Fruit fly (Drosophila melanogaster) whole organism, embryonic: ENCODE measurements around the gene CG7943.

ENCODE experiments used
- Ada2b ChIP-seq: fragments of 200-800 bp; sonication (Bioruptor generic); IDR thresholded peaks from 2 replicates; pipeline ENCODE4 v1.3.6; 2022; ENCODE audit warnings: missing biosample characterization, missing genetic modification characterization
- CG10462 ChIP-seq: fragments of 200-800 bp; sonication (Bioruptor generic); optimal IDR thresholded peaks from 2 replicates; lab custom pipeline; 2016; ENCODE audit warnings: missing biosample characterization, missing genetic modification characterization
- CG11085 ChIP-seq: fragments of 200-800 bp; sonication (Bioruptor generic); IDR thresholded peaks from 2 replicates; pipeline ENCODE4 v1.3.6; 2022; ENCODE audit warnings: missing biosample characterization, missing genetic modification characterization
- CG12104 ChIP-seq: fragments of 200-800 bp; sonication (Bioruptor generic); optimal IDR thresholded peaks from 3 replicates; lab custom pipeline; 2016; ENCODE audit warnings: missing biosample characterization, missing genetic modification characterization
- CG15073 ChIP-seq: fragments of 200-800 bp; sonication (Bioruptor generic); optimal IDR thresholded peaks from 2 replicates; lab custom pipeline; 2016; ENCODE audit warnings: missing biosample characterization, missing genetic modification characterization
- CG15479 ChIP-seq: fragments of 200-800 bp; sonication (Bioruptor generic); optimal IDR thresholded peaks from 3 replicates; lab custom pipeline; 2019; ENCODE audit warnings: missing biosample characterization, mild to moderate bottlenecking, missing genetic modification characterization, moderate library complexity
- CG15601 ChIP-seq: fragments of 200-800 bp; sonication (Bioruptor generic); optimal IDR thresholded peaks from 3 replicates; lab custom pipeline; 2019; ENCODE audit warnings: missing biosample characterization, mild to moderate bottlenecking, missing genetic modification characterization, moderate library complexity
- CG1647 ChIP-seq: fragments of 200-800 bp; sonication (Bioruptor generic); optimal IDR thresholded peaks from 3 replicates; lab custom pipeline; 2016; ENCODE audit warnings: missing biosample characterization, missing genetic modification characterization
- CG2199 ChIP-seq: fragments of 200-800 bp; sonication (Bioruptor generic); IDR thresholded peaks from 3 replicates; pipeline ENCODE4 v1.3.6; 2022; ENCODE audit warnings: missing biosample characterization, missing genetic modification characterization
- CG2889 ChIP-seq: fragments of 200-800 bp; sonication (Bioruptor generic); IDR thresholded peaks from 3 replicates; pipeline ENCODE4 v1.3.6; 2022; ENCODE audit warnings: missing biosample characterization, missing genetic modification characterization
- CG3726 ChIP-seq: fragments of 200-800 bp; sonication (Bioruptor generic); IDR thresholded peaks from 3 replicates; pipeline ENCODE4, ENCODE4 v1.3.6; 2022; ENCODE audit warnings: missing biosample characterization, missing genetic modification characterization
- CG3838 ChIP-seq: fragments of 200-800 bp; sonication (Bioruptor generic); optimal IDR thresholded peaks from 3 replicates; lab custom pipeline; 2016; ENCODE audit warnings: missing biosample characterization, missing genetic modification characterization
- CG42726 ChIP-seq: fragments of 200-800 bp; sonication (Bioruptor generic); IDR thresholded peaks from 2 replicates; pipeline ENCODE4 v1.3.6; 2022; ENCODE audit warnings: missing biosample characterization, missing genetic modification characterization; ENCODE audit not compliant: partially characterized antibody
- CG43689 ChIP-seq: fragments of 200-800 bp; sonication (Bioruptor generic); IDR thresholded peaks from 2 replicates; pipeline ENCODE4 v1.3.6; 2022; ENCODE audit warnings: missing biosample characterization, missing genetic modification characterization
- CG6683 ChIP-seq: fragments of 200-800 bp; sonication (Bioruptor generic); optimal IDR thresholded peaks from 2 replicates; lab custom pipeline; 2017; ENCODE audit warnings: missing biosample characterization, mild to moderate bottlenecking, missing genetic modification characterization, missing genetic modification reagents
- CG7963 ChIP-seq: fragments of 200-800 bp; sonication (Bioruptor generic); IDR thresholded peaks from 3 replicates; pipeline ENCODE4 v1.3.6; 2022; ENCODE audit warnings: missing biosample characterization, missing genetic modification characterization; ENCODE audit not compliant: partially characterized antibody
- CkIIα-i1 ChIP-seq: fragments of 200-800 bp; sonication (Bioruptor generic); IDR thresholded peaks from 2 replicates; pipeline ENCODE4 v1.3.6; 2022; ENCODE audit warnings: missing biosample characterization, missing genetic modification characterization
- Dip3 ChIP-seq: fragments of 200-800 bp; sonication (Bioruptor generic); optimal IDR thresholded peaks from 3 replicates; lab custom pipeline; 2016; ENCODE audit warnings: missing biosample characterization, missing genetic modification characterization
- ERR ChIP-seq: fragments of 200-800 bp; sonication (Bioruptor generic); optimal IDR thresholded peaks from 2 replicates; lab custom pipeline; 2016; ENCODE audit warnings: missing biosample characterization, missing genetic modification characterization
- Hr78 ChIP-seq, 2 experiments: fragments of 200-800 bp in 1 of 2; fragments of >200 bp in 1 of 2; sonication (Bioruptor generic) in 1 of 2; optimal IDR thresholded peaks; 2 replicates each; lab custom pipeline; 2017 to 2019; ENCODE audit warnings: missing biosample characterization in 2 of 2, missing genetic modification characterization in 2 of 2, mild to moderate bottlenecking in 1 of 2, moderate library complexity in 1 of 2
- Mrtf ChIP-seq: fragments of 200-800 bp; sonication (Bioruptor generic); IDR thresholded peaks from 3 replicates; pipeline ENCODE4 v1.3.6; 2022; ENCODE audit warnings: missing biosample characterization, missing genetic modification characterization
- NC2α ChIP-seq: fragments of 200-800 bp; sonication (Bioruptor generic); optimal IDR thresholded peaks from 2 replicates; lab custom pipeline; 2016; ENCODE audit warnings: missing biosample characterization, missing genetic modification characterization
- NfI ChIP-seq: fragments of 200-800 bp; sonication (Bioruptor generic); optimal IDR thresholded peaks from 3 replicates; lab custom pipeline; 2018; ENCODE audit warnings: missing biosample characterization, mild to moderate bottlenecking, missing genetic modification characterization, moderate library complexity
- Rx ChIP-seq: fragments of 200-800 bp; sonication (Bioruptor generic); IDR thresholded peaks from 2 replicates; pipeline ENCODE4 v1.3.6; 2022; ENCODE audit warnings: missing biosample characterization, missing genetic modification characterization
- Ssrp ChIP-seq: fragments of 200-800 bp; sonication (Bioruptor generic); optimal IDR thresholded peaks from 2 replicates; lab custom pipeline; 2018; ENCODE audit warnings: missing biosample characterization, mild to moderate bottlenecking, missing genetic modification characterization, moderate library complexity
- Stat92E ChIP-seq, 3 experiments: fragments of >200 bp in 2 of 3; fragments of 200-800 bp in 1 of 3; sonication (Bioruptor generic) in 1 of 3; optimal IDR thresholded peaks; 2 replicates each; lab custom pipeline; 2017 to 2019; ENCODE audit warnings: missing biosample characterization in 3 of 3, missing genetic modification characterization in 3 of 3, mild to moderate bottlenecking in 1 of 3, moderate library complexity in 1 of 3
- Xrp1 ChIP-seq: fragments of 200-800 bp; sonication (Bioruptor generic); IDR thresholded peaks from 2 replicates; pipeline ENCODE4 v1.3.6; 2022; ENCODE audit warnings: missing biosample characterization, missing genetic modification characterization
- ap ChIP-seq: fragments of 200-800 bp; sonication (Bioruptor generic); IDR thresholded peaks from 2 replicates; pipeline ENCODE4 v1.3.6; 2022; ENCODE audit warnings: missing biosample characterization, missing genetic modification characterization
- bcd ChIP-seq: fragments of 200-800 bp; sonication (Bioruptor generic); optimal IDR thresholded peaks from 2 replicates; lab custom pipeline; 2017; ENCODE audit warnings: missing biosample characterization, mild to moderate bottlenecking, missing genetic modification characterization
- danr ChIP-seq: fragments of 200-800 bp; sonication (Bioruptor generic); IDR thresholded peaks from 2 replicates; pipeline ENCODE4 v1.3.6; 2022; ENCODE audit warnings: missing biosample characterization, missing genetic modification characterization
- en ChIP-seq: fragments of 200-800 bp; sonication (Bioruptor generic); optimal IDR thresholded peaks from 2 replicates; lab custom pipeline; 2016; ENCODE audit warnings: missing biosample characterization, missing genetic modification characterization
- gcm2 ChIP-seq: fragments of 200-800 bp; sonication (Bioruptor generic); optimal IDR thresholded peaks from 2 replicates; lab custom pipeline; 2016; ENCODE audit warnings: missing biosample characterization, missing genetic modification characterization
- h ChIP-seq: fragments of >200 bp; optimal IDR thresholded peaks from 2 replicates; lab custom pipeline; 2017
- hb ChIP-seq: fragments of 200-800 bp; sonication (Bioruptor generic); IDR thresholded peaks from 3 replicates; pipeline ENCODE4 v1.3.6; 2022; ENCODE audit warnings: missing biosample characterization, missing genetic modification characterization; ENCODE audit not compliant: partially characterized antibody
- hkb ChIP-seq, 2 experiments: fragments of 200-800 bp in 1 of 2; fragments of >200 bp in 1 of 2; sonication (Bioruptor generic) in 1 of 2; IDR thresholded peaks in 1 of 2; optimal IDR thresholded peaks in 1 of 2; 2 replicates each; pipeline versions ENCODE4 v1.3.6 to Lab custom; 2017 to 2022; ENCODE audit warnings: missing biosample characterization in 1 of 2, missing genetic modification characterization in 1 of 2
- jigr1 ChIP-seq: fragments of 200-800 bp; sonication (Bioruptor generic); IDR thresholded peaks from 3 replicates; pipeline ENCODE4 v1.3.6; 2022; ENCODE audit warnings: missing biosample characterization, missing genetic modification characterization
- lmd ChIP-seq: fragments of 200-800 bp; sonication (Bioruptor generic); IDR thresholded peaks from 2 replicates; pipeline ENCODE4 v1.3.6; 2022; ENCODE audit warnings: missing biosample characterization, missing genetic modification characterization
- mirr ChIP-seq: fragments of 200-800 bp; sonication (Bioruptor generic); optimal IDR thresholded peaks from 3 replicates; lab custom pipeline; 2018; ENCODE audit warnings: missing biosample characterization, mild to moderate bottlenecking, missing genetic modification characterization
- pros ChIP-seq: fragments of 200-800 bp; sonication (Bioruptor generic); optimal IDR thresholded peaks from 3 replicates; lab custom pipeline; 2019; ENCODE audit warnings: missing biosample characterization, mild to moderate bottlenecking, missing genetic modification characterization, moderate library complexity
- psq ChIP-seq: fragments of 200-800 bp; sonication (Bioruptor generic); optimal IDR thresholded peaks from 2 replicates; lab custom pipeline; 2017; ENCODE audit warnings: missing biosample characterization, missing genetic modification characterization
- pum ChIP-seq: fragments of 200-800 bp; sonication (Bioruptor generic); optimal IDR thresholded peaks from 2 replicates; lab custom pipeline; 2016; ENCODE audit warnings: missing biosample characterization, missing genetic modification characterization
- pzg ChIP-seq: fragments of 200-800 bp; sonication (Bioruptor generic); optimal IDR thresholded peaks from 3 replicates; lab custom pipeline; 2018; ENCODE audit warnings: missing biosample characterization, mild to moderate bottlenecking, missing genetic modification characterization, moderate library complexity
- ro ChIP-seq: fragments of 200-800 bp; sonication (Bioruptor generic); IDR thresholded peaks from 2 replicates; pipeline ENCODE4 v1.3.6; 2022; ENCODE audit warnings: missing biosample characterization, missing genetic modification characterization
- sug ChIP-seq: fragments of 200-800 bp; optimal IDR thresholded peaks from 2 replicates; lab custom pipeline; 2019; ENCODE audit warnings: missing biosample characterization, mild to moderate bottlenecking, missing genetic modification characterization, moderate library complexity
- tap ChIP-seq: fragments of 200-800 bp; optimal IDR thresholded peaks from 3 replicates; lab custom pipeline; 2019; ENCODE audit warnings: missing biosample characterization, mild to moderate bottlenecking, missing genetic modification characterization, moderate library complexity
- tll ChIP-seq, 2 experiments: fragments of 200-800 bp in 1 of 2; fragments of >200 bp in 1 of 2; sonication (Bioruptor generic) in 1 of 2; optimal IDR thresholded peaks; 2 replicates each; lab custom pipeline; 2017 to 2019; ENCODE audit warnings: missing biosample characterization in 2 of 2, missing genetic modification characterization in 2 of 2, mild to moderate bottlenecking in 1 of 2, moderate library complexity in 1 of 2
- trh ChIP-seq: fragments of 200-800 bp; sonication (Bioruptor generic); optimal IDR thresholded peaks from 2 replicates; lab custom pipeline; 2016; ENCODE audit warnings: missing biosample characterization, missing genetic modification characterization
- unpg ChIP-seq: fragments of 200-800 bp; sonication (Bioruptor generic); optimal IDR thresholded peaks from 3 replicates; lab custom pipeline; 2018; ENCODE audit warnings: missing biosample characterization, mild to moderate bottlenecking, missing genetic modification characterization, moderate library complexity
- vnd ChIP-seq: fragments of 200-800 bp; sonication (Bioruptor generic); IDR thresholded peaks from 3 replicates; pipeline ENCODE4 v1.3.6; 2022; ENCODE audit warnings: missing biosample characterization, missing genetic modification characterization; ENCODE audit not compliant: partially characterized antibody
- vvl ChIP-seq: fragments of 200-800 bp; sonication (Bioruptor generic); IDR thresholded peaks from 2 replicates; pipeline ENCODE4 v1.3.6; 2022; ENCODE audit warnings: missing biosample characterization, missing genetic modification characterization
- wor ChIP-seq: fragments of 200-800 bp; sonication (Bioruptor generic); IDR thresholded peaks from 2 replicates; pipeline ENCODE4 v1.3.6; 2022; ENCODE audit warnings: missing biosample characterization, missing genetic modification characterization

CG7943 gene

DNA sequence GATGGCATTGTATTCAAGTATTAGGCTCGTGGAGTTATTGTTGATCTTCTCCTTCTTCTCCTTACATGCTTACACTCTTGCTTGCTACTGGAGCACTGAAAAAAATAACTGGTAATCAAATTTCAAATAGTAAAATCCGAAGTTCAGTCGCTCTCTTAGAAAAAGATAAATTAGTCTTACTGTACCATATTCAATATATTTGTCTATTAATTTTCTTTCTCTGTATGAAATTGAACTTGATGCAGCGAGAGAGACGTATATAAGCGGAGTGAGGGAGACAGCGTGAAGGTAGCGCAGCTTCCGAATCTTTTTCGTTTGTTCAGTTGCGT is 14.8 kb downstream of the CG7943 start (continued):
- TF ChIP-seq CG12104 (GFP tag; lab: Kevin White, UChicago) (peak; percentile 81), CG2199 (GFP tag; lab: Robert Waterston, UW) (peak; percentile 95), CG11085 (GFP tag; lab: Robert Waterston, UW) (peak; percentile 38; the same call in 1 of the 2 replicates), pros (GFP tag; lab: Kevin White, UChicago) (peak; percentile 63), CG15479 (GFP tag; lab: Kevin White, UChicago) (no peak), Rx (GFP tag; lab: Robert Waterston, UW) (peak; percentile 91), Hr78 (GFP tag; optimal IDR thresholded peaks at IDR 0.05; lab: Kevin White, UChicago) (peak in 1 of 2 experiments; percentile 76), ro (GFP tag; lab: Robert Waterston, UW) (peak; percentile 38; the same call in 1 of the 2 replicates), danr (GFP tag; lab: Robert Waterston, UW) (peak; percentile 85), tll (GFP tag; optimal IDR thresholded peaks at IDR 0.05; lab: Kevin White, UChicago) (no peak), CG1647 (GFP tag; lab: Kevin White, UChicago) (peak; percentile 78), Xrp1 (GFP tag; lab: Robert Waterston, UW) (peak; percentile 94), wor (GFP tag; lab: Robert Waterston, UW) (peak; percentile 84), CG3838 (GFP tag; lab: Kevin White, UChicago) (no peak), CG7963 (no peak), CkIIα-i1 (no peak), h (lab: Kevin White, UChicago) (no peak), ERR (GFP tag; lab: Kevin White, UChicago) (peak; percentile 77), pzg (no peak), Ssrp (tag; lab: Kevin White, UChicago) (peak; percentile 72), hkb (optimal IDR thresholded peaks at IDR 0.05; lab: Kevin White, UChicago) (no peak), hkb (GFP tag; IDR thresholded peaks at IDR 0.05; lab: Robert Waterston, UW) (peak; percentile 96), CG3726 (peak; percentile 85; the same call in 1 of the 3 replicates), ap (peak; percentile 92), CG43689 (peak; percentile 90), tap (tag; lab: Kevin White, UChicago) (peak; percentile 96), CG15073 (GFP tag; lab: Kevin White, UChicago) (no peak), Mrtf (GFP tag; lab: Robert Waterston, UW) (peak; percentile 89), en (GFP tag; lab: Kevin White, UChicago) (peak; percentile 72), CG6683 (GFP tag; lab: Kevin White, UChicago) (peak; percentile 71), pum (GFP tag; lab: Kevin White, UChicago) (peak; percentile 89), gcm2 (GFP tag; lab: Kevin White, UChicago) (peak; percentile 19), vvl (GFP tag; lab: Robert Waterston, UW) (peak; percentile 95), trh (GFP tag; lab: Kevin White, UChicago) (peak; percentile 26), bcd (GFP tag; lab: Kevin White, UChicago) (peak; percentile 86), Dip3 (peak; percentile 62), mirr (GFP tag; lab: Kevin White, UChicago) (peak; percentile 41), CG2889 (GFP tag; lab: Robert Waterston, UW) (peak; percentile 79; the same call in 2 of the 3 replicates), Stat92E (GFP tag; optimal IDR thresholded peaks at IDR 0.05; lab: Kevin White, UChicago) (peak in 1 of 3 experiments; percentile 83), CG10462 (peak; percentile 60), jigr1 (GFP tag; lab: Robert Waterston, UW) (peak; percentile 75), CG15601 (tag; lab: Kevin White, UChicago) (peak; percentile 54), psq (GFP tag; lab: Kevin White, UChicago) (peak; percentile 5), unpg (GFP tag; lab: Kevin White, UChicago) (peak; percentile 92), CG42726 (GFP tag; lab: Robert Waterston, UW) (no peak), NC2α (GFP tag; lab: Kevin White, UChicago) (peak; percentile 42), hb (GFP tag; lab: Robert Waterston, UW) (no peak), NfI (peak; percentile 52), lmd (GFP tag; lab: Robert Waterston, UW) (peak; percentile 85), Ada2b (peak; percentile 93), vnd (no peak), sug (tag; lab: Kevin White, UChicago) (peak; percentile 69)
